Worm (Caenorhabditis elegans) whole organism, L3 larva: ENCODE data around the gene nhr-34.

Experiments
- R02D3.7 ChIP-seq: fragments of 150-350 bp; optimal IDR thresholded peaks from 2 replicates; lab custom pipeline; 2014; ENCODE audit warnings: missing biosample characterization, missing genetic modification characterization
- ZK546.5 ChIP-seq: sonication (generic microtip); optimal IDR thresholded peaks from 2 replicates; lab custom pipeline; 2017; ENCODE audit warnings: missing biosample characterization, missing genetic modification characterization
- aly-2 ChIP-seq: fragments of 150-350 bp; optimal IDR thresholded peaks from 2 replicates; lab custom pipeline; 2014; ENCODE audit warnings: missing biosample characterization, missing genetic modification characterization
- ceh-16 ChIP-seq: sonication (generic microtip); optimal IDR thresholded peaks from 2 replicates; lab custom pipeline; 2017; ENCODE audit warnings: missing biosample characterization, missing genetic modification characterization
- ceh-28 ChIP-seq: fragments of 150-350 bp; optimal IDR thresholded peaks from 2 replicates; lab custom pipeline; 2014; ENCODE audit warnings: missing biosample characterization, missing genetic modification reagents, missing genetic modification characterization
- egl-27 ChIP-seq: sonication (generic microtip); optimal IDR thresholded peaks from 4 replicates; lab custom pipeline; 2017; ENCODE audit warnings: missing biosample characterization, missing genetic modification reagents, missing genetic modification characterization
- egl-5 ChIP-seq: fragments of 150-350 bp; optimal IDR thresholded peaks from 2 replicates; lab custom pipeline; 2017; ENCODE audit warnings: missing biosample characterization, missing genetic modification reagents, missing genetic modification characterization, inconsistent platforms
- elt-1 ChIP-seq: fragments of 150-350 bp; optimal IDR thresholded peaks from 2 replicates; lab custom pipeline; 2014; ENCODE audit warnings: missing biosample characterization, missing genetic modification characterization
- elt-2 ChIP-seq: sonication (generic microtip); optimal IDR thresholded peaks from 2 replicates; lab custom pipeline; 2016; ENCODE audit warnings: missing genetic modification reagents, mild to moderate bottlenecking, missing genetic modification characterization, missing compliant biosample characterization
- elt-3 ChIP-seq, 3 experiments: fragments of 150-350 bp in 1 of 3; sonication (generic microtip) in 2 of 3; optimal IDR thresholded peaks; 2 replicates in 2 of 3; 4 replicates in 1 of 3; lab custom pipeline; 2014 to 2017; ENCODE audit warnings: missing biosample characterization in 3 of 3, missing genetic modification characterization in 3 of 3
- eor-1 ChIP-seq, 2 experiments: fragments of 150-350 bp; optimal IDR thresholded peaks; 2 replicates each; lab custom pipeline; 2014 to 2018; ENCODE audit warnings: missing biosample characterization in 2 of 2, missing genetic modification characterization in 2 of 2
- fkh-10 ChIP-seq: sonication (generic microtip); optimal IDR thresholded peaks from 2 replicates; lab custom pipeline; 2017; ENCODE audit warnings: missing biosample characterization, missing genetic modification reagents, missing genetic modification characterization
- fkh-2 ChIP-seq: fragments of 150-350 bp; optimal IDR thresholded peaks from 2 replicates; lab custom pipeline; 2014; ENCODE audit warnings: missing biosample characterization, missing genetic modification reagents, missing genetic modification characterization
- hmg-11 ChIP-seq: sonication (generic microtip); optimal IDR thresholded peaks from 2 replicates; lab custom pipeline; 2016; ENCODE audit warnings: missing genetic modification characterization, missing compliant biosample characterization
- jun-1 ChIP-seq: fragments of 150-350 bp; optimal IDR thresholded peaks from 2 replicates; lab custom pipeline; 2014; ENCODE audit warnings: missing biosample characterization, missing genetic modification reagents, missing genetic modification characterization
- lin-15B ChIP-seq: fragments of 150-350 bp; optimal IDR thresholded peaks from 2 replicates; lab custom pipeline; 2014; ENCODE audit warnings: missing biosample characterization, missing genetic modification characterization
- lin-39 ChIP-seq: fragments of 150-350 bp; optimal IDR thresholded peaks from 2 replicates; lab custom pipeline; 2018; ENCODE audit warnings: missing biosample characterization, missing genetic modification reagents, missing genetic modification characterization
- lsy-12 ChIP-seq: sonication (generic microtip); optimal IDR thresholded peaks from 2 replicates; lab custom pipeline; 2016; ENCODE audit warnings: mild to moderate bottlenecking, missing genetic modification characterization, missing compliant biosample characterization
- mdl-1 ChIP-seq: fragments of 150-350 bp; optimal IDR thresholded peaks from 2 replicates; lab custom pipeline; 2014; ENCODE audit warnings: missing biosample characterization, missing genetic modification characterization
- mml-1 ChIP-seq: fragments of 150-350 bp; sonication (generic microtip); optimal IDR thresholded peaks from 3 replicates; lab custom pipeline; 2014; ENCODE audit warnings: missing biosample characterization, missing genetic modification characterization
- nfya-1 ChIP-seq: sonication (generic microtip); optimal IDR thresholded peaks from 2 replicates; lab custom pipeline; 2017; ENCODE audit warnings: missing genetic modification characterization, mild to moderate bottlenecking, missing compliant biosample characterization, antibody characterized with exemption, moderate library complexity; ENCODE audit not compliant: insufficient read depth
- nhr-11 ChIP-seq: fragments of 150-350 bp; optimal IDR thresholded peaks from 2 replicates; lab custom pipeline; 2014; ENCODE audit warnings: missing biosample characterization, missing genetic modification characterization
- nhr-12 ChIP-seq: fragments of 150-350 bp; optimal IDR thresholded peaks from 2 replicates; lab custom pipeline; 2014; ENCODE audit warnings: missing biosample characterization, missing genetic modification characterization
- nhr-23 ChIP-seq: fragments of 150-350 bp; optimal IDR thresholded peaks from 2 replicates; lab custom pipeline; 2014; ENCODE audit warnings: missing biosample characterization, missing genetic modification reagents, missing genetic modification characterization
- nhr-237 ChIP-seq: fragments of 150-350 bp; optimal IDR thresholded peaks from 2 replicates; lab custom pipeline; 2014; ENCODE audit warnings: missing biosample characterization, missing genetic modification characterization
- nhr-25 ChIP-seq: sonication (generic microtip); optimal IDR thresholded peaks from 2 replicates; lab custom pipeline; 2017; ENCODE audit warnings: missing biosample characterization, missing genetic modification characterization
- nhr-28 ChIP-seq: fragments of 150-350 bp; optimal IDR thresholded peaks from 2 replicates; lab custom pipeline; 2014; ENCODE audit warnings: missing biosample characterization, missing genetic modification characterization
- nhr-43 ChIP-seq: sonication (generic microtip); optimal IDR thresholded peaks from 2 replicates; lab custom pipeline; 2016; ENCODE audit warnings: mild to moderate bottlenecking, missing genetic modification characterization, missing compliant biosample characterization; ENCODE audit not compliant: poor library complexity, severe bottlenecking
- nhr-67 ChIP-seq: fragments of 150-350 bp; optimal IDR thresholded peaks from 2 replicates; lab custom pipeline; 2014; ENCODE audit warnings: missing biosample characterization, missing genetic modification characterization
- nhr-76 ChIP-seq: fragments of 150-350 bp; sonication (generic microtip); optimal IDR thresholded peaks from 5 replicates; lab custom pipeline; 2014; ENCODE audit warnings: missing biosample characterization, missing genetic modification characterization
- pha-4 ChIP-seq: fragments of 150-350 bp; optimal IDR thresholded peaks from 2 replicates; lab custom pipeline; 2014; ENCODE audit warnings: missing biosample characterization, missing genetic modification reagents, missing genetic modification characterization
- pqm-1 ChIP-seq: fragments of 150-350 bp; optimal IDR thresholded peaks from 2 replicates; lab custom pipeline; 2017; ENCODE audit warnings: missing biosample characterization, missing genetic modification characterization, inconsistent platforms
- sea-2 ChIP-seq: fragments of 150-350 bp; sonication (generic microtip); optimal IDR thresholded peaks from 4 replicates; lab custom pipeline; 2014; ENCODE audit warnings: missing biosample characterization, missing genetic modification reagents, missing genetic modification characterization
- skn-1 ChIP-seq: fragments of 150-350 bp; optimal IDR thresholded peaks from 2 replicates; lab custom pipeline; 2014; ENCODE audit warnings: missing biosample characterization, missing genetic modification characterization
- snpc-4 ChIP-seq: fragments of 150-350 bp; optimal IDR thresholded peaks from 2 replicates; lab custom pipeline; 2014; ENCODE audit warnings: missing biosample characterization, missing genetic modification characterization
- tbx-2 ChIP-seq: sonication (generic microtip); optimal IDR thresholded peaks from 2 replicates; lab custom pipeline; 2016; ENCODE audit warnings: mild to moderate bottlenecking, missing genetic modification characterization, missing compliant biosample characterization
- ztf-11 ChIP-seq: fragments of 150-350 bp; optimal IDR thresholded peaks from 2 replicates; lab custom pipeline; 2014; ENCODE audit warnings: missing biosample characterization, missing genetic modification characterization
- ztf-4 ChIP-seq: fragments of 150-350 bp; optimal IDR thresholded peaks from 2 replicates; lab custom pipeline; 2014; ENCODE audit warnings: missing biosample characterization, missing genetic modification characterization

nhr-34 gene

ce11 chrIV:9716490-9716889, 41.0 kb upstream of the nhr-34 start:
- TF ChIP-seq elt-2 (tag; lab: Kevin White, UChicago) (peak; percentile 76), nhr-25 (tag; lab: Kevin White, UChicago) (peak; percentile 36), ceh-28 (peak; percentile 59), eor-1 (tag; optimal IDR thresholded peaks at IDR 0.05; lab: Kevin White, UChicago) (no peak), snpc-4 (peak; percentile 23), nhr-23 (tag; lab: Kevin White, UChicago) (peak; percentile 49), pha-4 (tag; lab: Kevin White, UChicago) (peak; percentile 59), pqm-1 (tag; lab: Kevin White, UChicago) (peak; percentile 72), skn-1 (tag; lab: Kevin White, UChicago) (peak; percentile 97), sea-2 (no peak)

- TF ChIP-seq nfya-1 (tag; lab: Kevin White, UChicago), result no peak
- no peak for TF ChIP-seq skn-1 (tag; lab: Kevin White, UChicago)
- TF ChIP-seq lsy-12 (tag; lab: Kevin White, UChicago), result no peak
- TF ChIP-seq nhr-11 (tag; lab: Kevin White, UChicago), result no peak
- TF ChIP-seq hmg-11 (tag; lab: Kevin White, UChicago), result no peak
- TF ChIP-seq nhr-43 (tag; lab: Kevin White, UChicago), result no peak
- TF ChIP-seq ZK546.5, result no peak
- no peak for TF ChIP-seq fkh-2 (tag; lab: Kevin White, UChicago)
- no peak for TF ChIP-seq aly-2 (tag; lab: Kevin White, UChicago)
Observed at ce11 chrIV:9714264-9714663, 38.8 kb upstream of the nhr-34 start.

DNA sequence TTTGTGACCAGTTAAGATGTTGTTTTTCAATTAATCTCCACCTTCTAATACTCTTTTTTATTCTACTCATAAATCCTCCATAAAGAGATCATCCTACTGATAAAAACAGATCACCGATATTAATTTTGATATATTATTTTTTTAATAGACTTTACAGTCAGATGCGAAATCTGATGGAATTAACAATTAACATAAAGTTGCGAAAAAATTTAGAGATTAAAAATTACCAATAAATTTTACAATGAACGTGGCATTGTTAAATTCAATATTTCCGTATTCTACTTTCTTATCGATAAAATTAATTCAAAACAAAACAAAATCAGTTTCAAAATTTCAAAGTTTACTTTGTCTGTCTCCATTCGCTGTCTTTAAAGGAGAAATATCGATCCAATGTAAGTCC, 37.3 kb upstream of the nhr-34 start, which contains the start of gene K01H12.4:
TSS of gene K01H12.4 (plus strand) at position 301 of the 400 bp plus-strand sequence.
- TF ChIP-seq jun-1 (tag; lab: Kevin White, UChicago) (no peak), ztf-11 (no peak), ztf-4 (tag; lab: Kevin White, UChicago) (no peak), nhr-67 (no peak), R02D3.7 (tag; lab: Kevin White, UChicago) (no peak), elt-1 (tag; lab: Kevin White, UChicago) (no peak), lsy-12 (tag; lab: Kevin White, UChicago) (no peak), sea-2 (no peak), tbx-2 (no peak), lin-15B (no peak), mml-1 (no peak), mdl-1 (tag; lab: Kevin White, UChicago) (no peak), nhr-28 (tag; lab: Kevin White, UChicago) (no peak)

DNA sequence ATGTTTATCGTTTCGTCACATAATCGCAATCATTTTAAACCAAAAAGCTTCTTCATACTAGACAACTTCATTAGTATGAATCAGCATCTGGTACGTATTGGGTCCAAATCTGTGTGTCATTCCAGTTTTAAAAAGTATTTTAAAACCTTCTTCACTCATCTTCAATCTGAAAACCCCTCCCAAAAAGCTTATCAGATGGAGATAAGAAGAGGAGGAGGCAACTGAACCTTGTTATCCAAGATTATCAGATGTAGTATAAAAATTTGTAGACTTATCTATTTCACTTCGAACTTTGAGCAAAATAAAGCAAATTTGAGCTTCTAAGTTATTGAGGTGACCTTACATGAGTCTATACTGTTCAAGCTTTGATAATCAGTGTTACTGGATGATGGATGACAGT, 34.4 kb upstream of the nhr-34 start, which contains the start of gene nhr-38:
TSS of gene nhr-38 (plus strand) at position 301 of the 400 bp plus-strand sequence.
- TF ChIP-seq nhr-12 (tag; lab: Kevin White, UChicago), result no peak
- no peak for TF ChIP-seq ztf-4 (tag; lab: Kevin White, UChicago)
- no peak for TF ChIP-seq tbx-2
- TF ChIP-seq mdl-1 (tag; lab: Kevin White, UChicago), result no peak

DNA sequence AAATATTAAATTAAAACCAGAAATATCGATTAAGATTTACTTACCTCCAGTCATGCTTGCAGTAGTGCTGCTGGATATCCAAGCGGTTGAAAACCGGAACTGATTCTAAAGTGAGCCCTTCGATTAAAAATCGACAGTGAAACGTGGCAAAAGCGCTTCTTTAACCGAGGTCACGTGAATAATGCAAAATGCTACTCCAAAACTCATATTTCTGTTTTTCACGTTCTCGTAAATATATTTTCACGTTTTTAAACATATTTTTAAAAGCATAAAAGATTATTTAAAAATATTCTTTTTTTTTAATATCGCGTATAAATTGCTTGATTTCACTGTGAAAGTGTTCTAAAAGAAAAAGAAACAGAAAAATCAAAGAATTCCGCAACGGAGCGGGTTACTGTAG, 33.7 kb upstream of the nhr-34 start, which contains the start of gene ant-1.3:
TSS of gene ant-1.3 (minus strand) at position 101 of the 400 bp plus-strand sequence.
- no peak for TF ChIP-seq nhr-67
- no peak for TF ChIP-seq nhr-28 (tag; lab: Kevin White, UChicago)
- no peak for TF ChIP-seq ceh-28

- no peak for TF ChIP-seq ZK546.5
- TF ChIP-seq egl-27, result no peak
- no peak for TF ChIP-seq sea-2
- no peak for TF ChIP-seq nhr-237 (tag; lab: Kevin White, UChicago)
- no peak for TF ChIP-seq nhr-67
- TF ChIP-seq lin-15B, result peak; percentile 48
- no peak for TF ChIP-seq fkh-2 (tag; lab: Kevin White, UChicago)
- TF ChIP-seq mdl-1 (tag; lab: Kevin White, UChicago), result no peak
- TF ChIP-seq skn-1 (tag; lab: Kevin White, UChicago), result peak; percentile 80
- TF ChIP-seq nhr-28 (tag; lab: Kevin White, UChicago), result no peak
- no peak for TF ChIP-seq lsy-12 (tag; lab: Kevin White, UChicago)
- no peak for TF ChIP-seq tbx-2
- peak; percentile 35 for TF ChIP-seq hmg-11 (tag; lab: Kevin White, UChicago)
- no peak for TF ChIP-seq lin-39 (tag; lab: Kevin White, UChicago)
- no peak for TF ChIP-seq ceh-16 (tag; lab: Kevin White, UChicago)
- TF ChIP-seq elt-3 (tag; optimal IDR thresholded peaks at IDR 0.05; lab: Kevin White, UChicago), result no peak
- TF ChIP-seq nfya-1 (tag; lab: Kevin White, UChicago), result peak; percentile 78
- no peak for TF ChIP-seq ztf-4 (tag; lab: Kevin White, UChicago)
- TF ChIP-seq fkh-10 (GFP tag; lab: Kevin White, UChicago), result no peak
- TF ChIP-seq elt-2 (tag; lab: Kevin White, UChicago), result peak; percentile 14
- TF ChIP-seq nhr-76 (tag; lab: Kevin White, UChicago), result no peak
- no peak for TF ChIP-seq nhr-12 (tag; lab: Kevin White, UChicago)
- peak; percentile 22 for TF ChIP-seq nhr-23 (tag; lab: Kevin White, UChicago)
- peak; percentile 58 for TF ChIP-seq pha-4 (tag; lab: Kevin White, UChicago)
- TF ChIP-seq egl-5 (tag; lab: Kevin White, UChicago), result peak; percentile 69
Observed at ce11 chrIV:9706704-9707197, 31.3 kb upstream of the nhr-34 start, which contains the start of the genes dcaf-1 and dph-3. TSS of gene dcaf-1 (minus strand) at chrIV:9706723. TSS of gene dph-3 (plus strand) at chrIV:9707147.
